Fruit fly (Drosophila melanogaster): ENCODE data around the gene ND-B14.5AL.
A peak's percentile ranks its signal among the peaks of the same experiment; 100 is the strongest.

ND-B14.5AL gene

dm6 chr3L:22645327-22645726 lies 39.2 kb downstream of the ND-B14.5AL start, which contains the start of gene CG33766:
Gene CG33766, plus strand, starts transcription at chr3L:22645627.
- TF ChIP-seq Eip93F (GFP tag; optimal IDR thresholded peaks at IDR 0.05) = no peak
- TF ChIP-seq Eip75B (GFP tag; optimal IDR thresholded peaks at IDR 0.05) = no peak
- TF ChIP-seq CG6792 (GFP tag; optimal IDR thresholded peaks at IDR 0.05) = no peak
- TF ChIP-seq acj6 (GFP tag; optimal IDR thresholded peaks at IDR 0.05) = no peak

dm6 chr3L:22646007-22646406 lies 39.8 kb downstream of the ND-B14.5AL start, which contains the start of gene CG33767:
Gene CG33767, plus strand, starts transcription at chr3L:22646307.
- no peak for TF ChIP-seq Eip93F (GFP tag; optimal IDR thresholded peaks at IDR 0.05)
- TF ChIP-seq CG10669 (GFP tag; optimal IDR thresholded peaks at IDR 0.05) = no peak
- TF ChIP-seq CG10631 (GFP tag; optimal IDR thresholded peaks at IDR 0.05) = no peak
- TF ChIP-seq CG9139 (GFP tag; optimal IDR thresholded peaks at IDR 0.05) = no peak
- no peak for TF ChIP-seq Sox102F (GFP tag; optimal IDR thresholded peaks at IDR 0.05)
- no peak for TF ChIP-seq Sox14 (GFP tag; optimal IDR thresholded peaks at IDR 0.05)

- no peak for TF ChIP-seq CG3032 (tag; optimal IDR thresholded peaks at IDR 0.05)
- no peak for TF ChIP-seq CG1621 (tag; optimal IDR thresholded peaks at IDR 0.05)
- no peak for TF ChIP-seq Smox (GFP tag; optimal IDR thresholded peaks at IDR 0.05)
- no peak for TF ChIP-seq Eip78C (GFP tag)
- TF ChIP-seq Sox14 (GFP tag; optimal IDR thresholded peaks at IDR 0.05) = no peak
- TF ChIP-seq Hr4 (GFP tag; optimal IDR thresholded peaks at IDR 0.05) = no peak
- TF ChIP-seq CG9139 (GFP tag; optimal IDR thresholded peaks at IDR 0.05) = no peak
- TF ChIP-seq fd59A (GFP tag; optimal IDR thresholded peaks at IDR 0.05) = no peak
- no peak for TF ChIP-seq CG3919 (GFP tag; optimal IDR thresholded peaks at IDR 0.05)
- TF ChIP-seq CG8632 (GFP tag; optimal IDR thresholded peaks at IDR 0.05) = no peak
- TF ChIP-seq Hr39 (GFP tag; optimal IDR thresholded peaks at IDR 0.05) = no peak
- no peak for TF ChIP-seq svp (GFP tag)
- TF ChIP-seq CG16779 (tag; optimal IDR thresholded peaks at IDR 0.05) = no peak
- no peak for TF ChIP-seq eg (GFP tag; IDR thresholded peaks at IDR 0.05)
- TF ChIP-seq CG7368 (GFP tag; optimal IDR thresholded peaks at IDR 0.05) = no peak
- no peak for TF ChIP-seq CG6792 (GFP tag; optimal IDR thresholded peaks at IDR 0.05)
Measured at dm6 chr3L:22646863-22647262, 40.7 kb downstream of the ND-B14.5AL start, which contains the start of gene CG33768. Gene CG33768, plus strand, starts transcription at chr3L:22647163.

- no peak for TF ChIP-seq CG15336 (GFP tag; IDR thresholded peaks at IDR 0.05)
- no peak for TF ChIP-seq CG6854 (GFP tag; optimal IDR thresholded peaks at IDR 0.05)
- no peak for TF ChIP-seq dsx (GFP tag; optimal IDR thresholded peaks at IDR 0.05; ENCODE audit: poor library complexity, severe bottlenecking)
- TF ChIP-seq CG6163 (GFP tag; IDR thresholded peaks at IDR 0.05) = no peak
Measured at dm6 chr3L:22647627-22648026, 41.5 kb downstream of the ND-B14.5AL start, which contains the start of gene CG33769. Gene CG33769, plus strand, starts transcription at chr3L:22647927.

- TF ChIP-seq svp (GFP tag) (peak; percentile 19), fkh (GFP tag; optimal IDR thresholded peaks at IDR 0.05) (no peak), CG3919 (GFP tag; optimal IDR thresholded peaks at IDR 0.05) (no peak), CG9139 (GFP tag; optimal IDR thresholded peaks at IDR 0.05) (no peak), net (GFP tag; optimal IDR thresholded peaks at IDR 0.05) (no peak)
Measured at dm6 chr3L:22648372-22648771, 42.2 kb downstream of the ND-B14.5AL start, which contains the start of gene CG33770. Gene CG33770, plus strand, starts transcription at chr3L:22648672.

dm6 chr3L:22649096-22649495 lies 42.9 kb downstream of the ND-B14.5AL start, which contains the start of gene CG33771:
Gene CG33771, plus strand, starts transcription at chr3L:22649396.
- TF ChIP-seq CG6276 (GFP tag; optimal IDR thresholded peaks at IDR 0.05) = no peak
- no peak for TF ChIP-seq acj6 (GFP tag; optimal IDR thresholded peaks at IDR 0.05)
- no peak for TF ChIP-seq CG7368 (GFP tag; optimal IDR thresholded peaks at IDR 0.05)
- TF ChIP-seq CG3919 (GFP tag; optimal IDR thresholded peaks at IDR 0.05) = no peak
- no peak for TF ChIP-seq Hr39 (GFP tag; optimal IDR thresholded peaks at IDR 0.05)
- TF ChIP-seq Ets21C (GFP tag; optimal IDR thresholded peaks at IDR 0.05) = no peak
- no peak for TF ChIP-seq Sox14 (GFP tag; optimal IDR thresholded peaks at IDR 0.05)
- TF ChIP-seq CG6163 (GFP tag; IDR thresholded peaks at IDR 0.05) = no peak
- no peak for TF ChIP-seq CG11762 (GFP tag; optimal IDR thresholded peaks at IDR 0.05; ENCODE audit: insufficient read depth)
- no peak for TF ChIP-seq cyc (GFP tag; optimal IDR thresholded peaks at IDR 0.05)

Measured in whole organism, prepupa.